Worm (Caenorhabditis elegans) whole organism, young adult: Measurements from ENCODE around the gene C44E12.1.

ENCODE experiments used
- B0019.2 ChIP-seq: fragments of 200-800 bp; sonication (Bioruptor generic); conservative IDR thresholded peaks from 2 replicates; pipeline ENCODE4 v1.3.6; 2022; ENCODE audit warnings: missing genetic modification reagents, missing genetic modification characterization, missing compliant biosample characterization
- B0336.3 ChIP-seq: fragments of 200-800 bp; sonication (Bioruptor generic); IDR thresholded peaks from 2 replicates; pipeline ENCODE4 v1.3.6; 2022; ENCODE audit warnings: missing genetic modification characterization, missing compliant biosample characterization
- C17E4.6 ChIP-seq: fragments of 200-800 bp; sonication (Bioruptor generic); IDR thresholded peaks from 2 replicates; pipeline ENCODE4 v1.3.6; 2022; ENCODE audit warnings: missing genetic modification reagents, missing genetic modification characterization, missing compliant biosample characterization
- F55B11.4 ChIP-seq: sonication (generic microtip); optimal IDR thresholded peaks from 2 replicates; lab custom pipeline; 2016; ENCODE audit warnings: missing compliant biosample characterization, missing genetic modification characterization, borderline replicate concordance; ENCODE audit not compliant: insufficient read depth
- Y53F4B.3 ChIP-seq: fragments of 200-800 bp; sonication (Bioruptor generic); IDR thresholded peaks from 2 replicates; pipeline ENCODE4 v1.3.6; 2022; ENCODE audit warnings: missing genetic modification reagents, missing genetic modification characterization, missing compliant biosample characterization
- Y56A3A.18 ChIP-seq: fragments of 200-800 bp; sonication (Bioruptor generic); IDR thresholded peaks from 2 replicates; pipeline ENCODE4 v1.3.6; 2022; ENCODE audit warnings: missing genetic modification reagents, missing genetic modification characterization, missing compliant biosample characterization
- Y67H2A.10 ChIP-seq: fragments of 200-800 bp; sonication (Bioruptor generic); conservative IDR thresholded peaks from 2 replicates; pipeline ENCODE4 v1.3.6; 2022; ENCODE audit warnings: missing genetic modification reagents, missing genetic modification characterization, missing compliant biosample characterization
- Y79H2A.3 ChIP-seq: fragments of 200-800 bp; sonication (Bioruptor generic); conservative IDR thresholded peaks from 2 replicates; pipeline ENCODE4 v1.3.6; 2022; ENCODE audit warnings: missing genetic modification reagents, missing genetic modification characterization, missing compliant biosample characterization
- ama-1 ChIP-seq, 3 experiments: fragments of 150-350 bp in 1 of 3; sonication (generic microtip) in 2 of 3; optimal IDR thresholded peaks; 2 replicates each; lab custom pipeline; 2014 to 2018; ENCODE audit warnings: missing biosample characterization in 2 of 3, missing genetic modification characterization in 2 of 3, missing genetic modification reagents in 2 of 3
- cebp-1 ChIP-seq, 2 experiments: fragments of 200-800 bp in 1 of 2; sonication (Bioruptor generic) in 1 of 2; sonication (generic microtip) in 1 of 2; IDR thresholded peaks in 1 of 2; optimal IDR thresholded peaks in 1 of 2; 2 replicates each; pipeline versions ENCODE4 v1.3.6 to Lab custom; 2017 to 2022; ENCODE audit warnings: missing compliant biosample characterization in 2 of 2, missing genetic modification characterization in 2 of 2, mild to moderate bottlenecking in 1 of 2, missing genetic modification reagents in 1 of 2, moderate library complexity in 1 of 2
- ceh-58 ChIP-seq: fragments of 200-800 bp; sonication (Bioruptor generic); IDR thresholded peaks from 2 replicates; pipeline ENCODE4 v1.3.6; 2022; ENCODE audit warnings: missing genetic modification characterization, missing compliant biosample characterization
- die-1 ChIP-seq: sonication (generic microtip); optimal IDR thresholded peaks from 2 replicates; lab custom pipeline; 2016; ENCODE audit warnings: missing genotype, mild to moderate bottlenecking, missing genetic modification characterization, missing compliant biosample characterization
- dpl-1 ChIP-seq: fragments of 150-350 bp; optimal IDR thresholded peaks from 2 replicates; lab custom pipeline; 2014; ENCODE audit warnings: missing biosample characterization, missing genetic modification reagents, missing genetic modification characterization
- ets-4 ChIP-seq: fragments of 200-800 bp; sonication (Bioruptor generic); optimal IDR thresholded peaks from 2 replicates; lab custom pipeline; 2018; ENCODE audit warnings: mild to moderate bottlenecking, missing genetic modification characterization, missing compliant biosample characterization
- lag-1 ChIP-seq: fragments of 200-800 bp; sonication (Bioruptor generic); IDR thresholded peaks from 2 replicates; pipeline ENCODE4 v1.3.6; 2022; ENCODE audit warnings: missing genetic modification reagents, missing genetic modification characterization, missing compliant biosample characterization
- lin-26 ChIP-seq: fragments of 200-800 bp; sonication (Bioruptor generic); IDR thresholded peaks from 2 replicates; pipeline ENCODE4 v1.3.6; 2022; ENCODE audit warnings: missing genetic modification reagents, missing genetic modification characterization, missing compliant biosample characterization
- lin-35 ChIP-seq, 3 experiments: fragments of 150-350 bp in 2 of 3; sonication (generic microtip) in 1 of 3; optimal IDR thresholded peaks; 2 replicates each; lab custom pipeline; 2014 to 2018; ENCODE audit warnings: missing biosample characterization in 3 of 3, missing genetic modification characterization in 3 of 3, missing genetic modification reagents in 3 of 3
- lin-40 ChIP-seq: sonication (generic microtip); optimal IDR thresholded peaks from 2 replicates; lab custom pipeline; 2016; ENCODE audit warnings: missing genetic modification characterization, mild to moderate bottlenecking, missing compliant biosample characterization, missing genotype, missing genetic modification reagents
- lin-54 ChIP-seq: fragments of 200-800 bp; sonication (Bioruptor generic); optimal IDR thresholded peaks from 2 replicates; lab custom pipeline; 2018; ENCODE audit warnings: mild to moderate bottlenecking, missing genetic modification characterization, missing compliant biosample characterization
- madf-3 ChIP-seq: fragments of 200-800 bp; sonication (Bioruptor generic); IDR thresholded peaks from 2 replicates; pipeline ENCODE4 v1.3.6; 2022; ENCODE audit warnings: missing genetic modification reagents, missing genetic modification characterization, missing compliant biosample characterization
- mxl-1 ChIP-seq: sonication (generic microtip); optimal IDR thresholded peaks from 2 replicates; lab custom pipeline; 2016; ENCODE audit warnings: missing genetic modification characterization, missing compliant biosample characterization
- nfya-1 ChIP-seq: sonication (generic microtip); optimal IDR thresholded peaks from 2 replicates; lab custom pipeline; 2017; ENCODE audit warnings: antibody characterized with exemption, missing compliant biosample characterization, missing genetic modification characterization, borderline replicate concordance; ENCODE audit not compliant: insufficient read depth
- sdz-38 ChIP-seq: sonication (generic microtip); optimal IDR thresholded peaks from 2 replicates; lab custom pipeline; 2016; ENCODE audit warnings: missing genotype, missing genetic modification characterization, missing compliant biosample characterization
- sea-2 ChIP-seq: fragments of 200-800 bp; sonication (Bioruptor generic); IDR thresholded peaks from 2 replicates; pipeline ENCODE4 v1.3.6; 2022; ENCODE audit warnings: missing genetic modification characterization, missing compliant biosample characterization
- tbx-9 ChIP-seq: sonication (generic microtip); optimal IDR thresholded peaks from 2 replicates; lab custom pipeline; 2016; ENCODE audit warnings: borderline replicate concordance, missing genetic modification characterization, inconsistent platforms, missing compliant biosample characterization
- unc-62 ChIP-seq: fragments of 150-350 bp; optimal IDR thresholded peaks from 2 replicates; lab custom pipeline; 2014; ENCODE audit warnings: missing biosample characterization, missing genetic modification reagents, missing genetic modification characterization
- zfh-2 ChIP-seq: fragments of 200-800 bp; sonication (Bioruptor generic); conservative IDR thresholded peaks from 2 replicates; pipeline ENCODE4 v1.3.6; 2022; ENCODE audit warnings: missing genetic modification reagents, missing genetic modification characterization, missing compliant biosample characterization
- ztf-26 ChIP-seq: sonication (generic microtip); optimal IDR thresholded peaks from 2 replicates; lab custom pipeline; 2017; ENCODE audit warnings: missing genetic modification characterization, missing compliant biosample characterization
- ztf-6 ChIP-seq: fragments of 200-800 bp; sonication (Bioruptor generic); IDR thresholded peaks from 2 replicates; pipeline ENCODE4 v1.3.6; 2022; ENCODE audit warnings: missing genetic modification reagents, missing genetic modification characterization, missing compliant biosample characterization

C44E12.1 gene

DNA sequence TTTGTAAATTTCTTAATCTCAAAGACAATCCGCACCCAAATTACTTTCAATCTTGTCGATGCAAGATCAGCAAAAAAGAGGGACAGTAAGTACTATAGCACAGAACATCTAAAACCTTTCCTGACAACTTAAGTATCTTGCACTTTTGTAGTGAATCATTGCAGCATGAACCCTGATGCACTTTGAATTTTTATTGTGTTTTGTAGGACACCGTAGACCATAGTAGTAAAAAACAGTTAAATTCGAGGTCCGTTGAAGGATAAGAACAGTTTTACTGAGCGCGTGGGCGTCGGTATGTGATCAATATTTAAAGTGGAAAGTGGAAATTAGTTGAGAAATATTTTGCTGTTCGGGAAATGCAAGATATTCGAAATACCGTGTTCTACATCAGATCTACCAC lies 14.5 kb upstream of the C44E12.1 start:
- TF ChIP-seq dpl-1 (GFP tag; lab: Kevin White, UChicago) (no peak), die-1 (no peak), C17E4.6 (GFP tag; lab: Robert Waterston, UW) (no peak), Y56A3A.18 (no peak), unc-62 (GFP tag; lab: Kevin White, UChicago) (no peak), zfh-2 (GFP tag; lab: Robert Waterston, UW) (no peak), ztf-6 (GFP tag; lab: Robert Waterston, UW) (no peak), ceh-58 (GFP tag; lab: Robert Waterston, UW) (no peak), lin-54 (GFP tag; lab: Kevin White, UChicago) (no peak), B0019.2 (GFP tag; lab: Robert Waterston, UW) (no peak), cebp-1 (GFP tag; IDR thresholded peaks at IDR 0.05; lab: Robert Waterston, UW) (no peak), cebp-1 (tag; optimal IDR thresholded peaks at IDR 0.05; lab: Kevin White, UChicago) (no peak), sea-2 (GFP tag; lab: Robert Waterston, UW) (no peak), ets-4 (GFP tag; lab: Kevin White, UChicago) (no peak), sdz-38 (tag; lab: Kevin White, UChicago) (no peak)

DNA sequence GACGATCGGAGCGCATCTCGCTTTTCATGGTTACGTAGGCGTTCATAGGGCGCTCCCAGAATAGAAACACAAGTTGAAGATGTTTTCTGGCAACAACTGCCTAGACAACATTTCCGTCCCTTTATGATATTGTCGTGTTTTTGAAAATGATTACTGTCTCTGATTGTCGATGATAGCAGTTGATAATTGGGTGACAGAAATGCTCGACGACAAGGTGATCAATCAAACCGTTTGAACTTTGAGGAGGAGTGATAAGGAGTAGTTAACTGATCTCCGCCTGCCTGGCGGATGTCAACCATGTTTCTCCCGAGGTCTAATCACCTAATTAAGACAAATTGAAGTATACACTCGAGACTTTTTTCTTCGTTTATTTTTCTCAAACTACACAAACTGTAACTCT lies 12.8 kb upstream of the C44E12.1 start:
- TF ChIP-seq B0336.3 (no peak), ama-1 (optimal IDR thresholded peaks at IDR 0.05; lab: Kevin White, UChicago) (no peak), ama-1 (GFP tag; optimal IDR thresholded peaks at IDR 0.05; lab: Kevin White, UChicago) (no peak), lag-1 (GFP tag; lab: Robert Waterston, UW) (no peak)
- TF ChIP-seq, all 124 proteins: peak for 0

- TF ChIP-seq lin-26 (GFP tag; lab: Robert Waterston, UW) = 0 out of 2 replicates have a peak, but pooled peaks have one; percentile 23
- TF ChIP-seq F55B11.4 = no peak
- TF ChIP-seq lin-40 = peak; percentile 11
- peak; percentile 24 for TF ChIP-seq ztf-26 (tag; lab: Kevin White, UChicago)
- no peak for TF ChIP-seq Y53F4B.3 (GFP tag; lab: Robert Waterston, UW)
- TF ChIP-seq, all 124 proteins: peak for 3
Observed at ce11 chrX:7585610-7586259, 11.0 kb upstream of the C44E12.1 start, which contains the start of gene adt-2. adt-2 (plus strand) TSS chrX:7586209.

- no peak for TF ChIP-seq madf-3 (GFP tag; lab: Robert Waterston, UW)
- peak; percentile 5 for TF ChIP-seq ztf-26 (tag; lab: Kevin White, UChicago)
- no peak for TF ChIP-seq Y79H2A.3 (GFP tag; lab: Robert Waterston, UW)
- no peak for TF ChIP-seq lin-35 (GFP tag; optimal IDR thresholded peaks at IDR 0.05; lab: Kevin White, UChicago)
- no peak for TF ChIP-seq Y67H2A.10 (GFP tag; lab: Robert Waterston, UW)
- TF ChIP-seq zfh-2 (GFP tag; lab: Robert Waterston, UW) = peak; percentile 52; the same call in 1 of the 2 replicates
- no peak for TF ChIP-seq nfya-1 (tag; lab: Kevin White, UChicago)
Observed at ce11 chrX:7586588-7586987, 10.1 kb upstream of the C44E12.1 start.

- no peak for TF ChIP-seq die-1
- TF ChIP-seq mxl-1 (tag; lab: Kevin White, UChicago) = no peak
- TF ChIP-seq tbx-9 (tag; lab: Kevin White, UChicago) = no peak
Observed at ce11 chrX:7587741-7588235, 8.9 kb upstream of the C44E12.1 start.
